Fruit fly (Drosophila melanogaster) Kc167 (cell line): ENCODE data around the gene CG7370.

Experiments used
- Myc ChIP-seq: fragments of >200 bp; optimal IDR thresholded peaks from 2 replicates; lab custom pipeline; 2017; ENCODE audit warnings: missing external identifiers
- Sin3A ChIP-seq: fragments of >200 bp; optimal IDR thresholded peaks from 2 replicates; lab custom pipeline; 2018; ENCODE audit warnings: missing external identifiers
- h ChIP-seq: fragments of >200 bp; optimal IDR thresholded peaks from 3 replicates; lab custom pipeline; 2018; ENCODE audit warnings: missing external identifiers
- insv ChIP-seq: fragments of >200 bp; optimal IDR thresholded peaks from 3 replicates; lab custom pipeline; 2018; ENCODE audit warnings: missing external identifiers
- psq ChIP-seq: fragments of >200 bp; optimal IDR thresholded peaks from 2 replicates; lab custom pipeline; 2017; ENCODE audit warnings: missing external identifiers
- ttk ChIP-seq: sonication (Bioruptor generic); optimal IDR thresholded peaks from 2 replicates; lab custom pipeline; 2017; ENCODE audit warnings: missing external identifiers

- TF ChIP-seq ttk, result no peak
- TF ChIP-seq insv (lab: Kevin White, UChicago), result no peak
- TF ChIP-seq psq (lab: Kevin White, UChicago), result no peak
- no peak for TF ChIP-seq Sin3A
- TF ChIP-seq h (lab: Kevin White, UChicago), result no peak
- no peak for TF ChIP-seq Myc (lab: Kevin White, UChicago)
Measured at dm6 chr3L:21744169-21744568, 25.4 kb upstream of the CG7370 start, which contains the start of gene CG14565.
